Fruit fly (Drosophila melanogaster) whole organism, pupa: ENCODE measurements around the gene CG42852.

Source experiments
- CG32121 ChIP-seq: fragments of 200-800 bp; sonication (Bioruptor generic); IDR thresholded peaks from 2 replicates; pipeline ENCODE4 v1.3.6; 2022; ENCODE audit warnings: missing biosample characterization, missing genetic modification characterization
- CG8301 ChIP-seq: fragments of 200-800 bp; sonication (Bioruptor generic); optimal IDR thresholded peaks from 2 replicates; lab custom pipeline; 2018; ENCODE audit warnings: missing biosample characterization, mild to moderate bottlenecking, missing genetic modification characterization
- D1 ChIP-seq: fragments of 200-800 bp; sonication (Bioruptor generic); optimal IDR thresholded peaks from 2 replicates; lab custom pipeline; 2018; ENCODE audit warnings: missing biosample characterization, mild to moderate bottlenecking, missing genetic modification characterization, moderate library complexity
- Pif1B ChIP-seq: fragments of 200-800 bp; sonication (Bioruptor generic); optimal IDR thresholded peaks from 3 replicates; lab custom pipeline; 2016; ENCODE audit warnings: missing biosample characterization, missing genetic modification characterization

DNA sequence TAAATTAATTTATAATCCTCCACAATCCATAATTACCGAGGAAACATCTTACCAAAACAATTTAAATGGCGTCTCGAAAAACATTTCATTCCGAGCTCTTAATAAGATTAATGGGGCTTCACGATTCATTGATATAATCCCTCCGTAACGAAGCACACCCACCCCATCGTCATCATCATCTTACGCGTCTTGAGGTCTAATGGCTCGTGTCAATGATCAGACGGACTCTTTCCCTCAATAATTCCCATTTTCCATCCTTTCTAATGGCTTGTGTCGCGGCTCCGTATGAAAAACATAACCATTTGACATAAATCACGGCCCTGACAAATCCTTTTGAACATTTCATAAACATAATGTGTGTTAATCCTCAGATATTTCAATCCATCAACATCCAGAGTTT is 11.6 kb downstream of the CG42852 start:
- TF ChIP-seq CG32121, result no peak
- no peak for TF ChIP-seq D1 (tag; lab: Kevin White, UChicago)
- no peak for TF ChIP-seq Pif1B (GFP tag; lab: Kevin White, UChicago)
- no peak for TF ChIP-seq CG8301
